Fruit fly (Drosophila melanogaster): ENCODE results near the gene RpS4.

RpS4 gene

DNA sequence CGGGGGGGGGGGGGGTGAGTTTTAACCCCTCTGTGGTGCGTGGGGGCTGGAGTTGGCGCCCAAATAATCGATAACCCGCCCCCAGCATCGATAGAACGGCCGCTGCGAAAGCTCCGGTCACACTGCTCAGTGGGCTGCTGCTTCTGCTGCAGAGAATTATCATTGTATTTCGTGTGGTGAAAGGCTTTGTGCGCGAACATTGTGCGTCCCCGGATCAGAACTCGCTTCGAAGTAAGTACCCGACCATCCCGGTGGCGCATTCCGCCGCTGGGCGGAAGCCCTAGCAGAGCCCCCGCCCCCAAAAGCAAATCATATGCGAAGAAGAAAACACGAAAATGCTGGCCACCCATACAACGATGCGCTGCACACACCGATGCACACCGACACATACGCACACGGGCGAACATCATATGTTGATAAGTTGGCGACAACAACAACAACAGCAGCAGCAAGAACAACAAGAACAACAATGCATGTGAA, 2.8 kb downstream of the RpS4 start, which contains the start of gene Syx13 (continued):
- TF ChIP-seq ham (GFP tag; IDR thresholded peaks at IDR 0.05) (no peak), ken (GFP tag; IDR thresholded peaks at IDR 0.05) (no peak), CG3726 (GFP tag; IDR thresholded peaks at IDR 0.05) (no peak), zen2 (GFP tag; IDR thresholded peaks at IDR 0.05; ENCODE audit: partially characterized antibody) (no peak; the same call in 2 of the 3 replicates), Oli (tag; optimal IDR thresholded peaks at IDR 0.05) (no peak), CG17612 (GFP tag; IDR thresholded peaks at IDR 0.05) (no peak), bcd (GFP tag; optimal IDR thresholded peaks at IDR 0.05) (no peak), Drgx (GFP tag; IDR thresholded peaks at IDR 0.05) (no peak), Bgb (GFP tag; IDR thresholded peaks at IDR 0.05; ENCODE audit: partially characterized antibody) (peak; percentile 85), CG16815 (GFP tag; optimal IDR thresholded peaks at IDR 0.05) (no peak), YL-1 (GFP tag; optimal IDR thresholded peaks at IDR 0.05) (peak; percentile 95), grn (GFP tag; optimal IDR thresholded peaks at IDR 0.05) (no peak), zfh2 (GFP tag; optimal IDR thresholded peaks at IDR 0.05) (no peak), mam (GFP tag; optimal IDR thresholded peaks at IDR 0.05) (no peak), ash1 (GFP tag; optimal IDR thresholded peaks at IDR 0.05) (no peak), mld (GFP tag; IDR thresholded peaks at IDR 0.05; ENCODE audit: partially characterized antibody) (peak; percentile 63; the same call in 2 of the 3 replicates), otp (GFP tag; IDR thresholded peaks at IDR 0.05) (no peak), Dfd (GFP tag; optimal IDR thresholded peaks at IDR 0.05) (no peak), tx (GFP tag; optimal IDR thresholded peaks at IDR 0.05) (no peak), NK7.1 (GFP tag; optimal IDR thresholded peaks at IDR 0.05) (no peak), CG17829 (tag; optimal IDR thresholded peaks at IDR 0.05) (peak; percentile 19), hth (optimal IDR thresholded peaks at IDR 0.05) (no peak), phol (tag; optimal IDR thresholded peaks at IDR 0.05) (peak; percentile 34), scrt (GFP tag; optimal IDR thresholded peaks at IDR 0.05) (no peak), H15 (GFP tag; IDR thresholded peaks at IDR 0.05) (no peak), CG12659 (GFP tag; optimal IDR thresholded peaks at IDR 0.05) (peak; percentile 84), bigmax (GFP tag; optimal IDR thresholded peaks at IDR 0.05) (peak; percentile 39), CG2199 (GFP tag; IDR thresholded peaks at IDR 0.05) (peak; percentile 71; the same call in 1 of the 3 replicates), amos (GFP tag; IDR thresholded peaks at IDR 0.05; ENCODE audit: partially characterized antibody) (peak; percentile 79), pfk (GFP tag; optimal IDR thresholded peaks at IDR 0.05) (no peak), mirr (GFP tag; optimal IDR thresholded peaks at IDR 0.05) (peak; percentile 24), B-H2 (GFP tag; optimal IDR thresholded peaks at IDR 0.05) (peak; percentile 13), HLH3B (GFP tag; IDR thresholded peaks at IDR 0.05) (no peak), CG17361 (GFP tag; IDR thresholded peaks at IDR 0.05) (peak; percentile 36; the same call in 1 of the 3 replicates), cas (GFP tag; IDR thresholded peaks at IDR 0.05) (no peak), cwo (GFP tag; optimal IDR thresholded peaks at IDR 0.05) (peak; percentile 10), NC2β (GFP tag; optimal IDR thresholded peaks at IDR 0.05) (no peak), lola (GFP tag; optimal IDR thresholded peaks at IDR 0.05) (no peak), CG42726 (GFP tag; IDR thresholded peaks at IDR 0.05; ENCODE audit: partially characterized antibody) (peak; percentile 77), Myb (GFP tag; optimal IDR thresholded peaks at IDR 0.05) (no peak), CG1647 (GFP tag; optimal IDR thresholded peaks at IDR 0.05) (no peak), gt (GFP tag; IDR thresholded peaks at IDR 0.05) (no peak), fd102C (GFP tag; optimal IDR thresholded peaks at IDR 0.05) (no peak), h (optimal IDR thresholded peaks at IDR 0.05) (no peak), knrl (GFP tag; IDR thresholded peaks at IDR 0.05; ENCODE audit: partially characterized antibody) (peak; percentile 78), CG10565 (GFP tag; optimal IDR thresholded peaks at IDR 0.05) (no peak), Taf1 (GFP tag; IDR thresholded peaks at IDR 0.05) (no peak), CG13894 (tag; optimal IDR thresholded peaks at IDR 0.05) (peak; percentile 40), sna (GFP tag; IDR thresholded peaks at IDR 0.05; ENCODE audit: partially characterized antibody) (peak; percentile 78), CG10543 (GFP tag; optimal IDR thresholded peaks at IDR 0.05) (peak; percentile 80), Mes4 (GFP tag; optimal IDR thresholded peaks at IDR 0.05) (no peak)
